Fruit fly (Drosophila melanogaster) whole organism, embryonic: ENCODE data around the gene trbl.

ENCODE experiments used
- BtbVII ChIP-seq: fragments of 200-800 bp; sonication (Bioruptor generic); optimal IDR thresholded peaks from 3 replicates; lab custom pipeline; 2017; ENCODE audit warnings: missing biosample characterization, mild to moderate bottlenecking, missing genetic modification characterization
- CG17612 ChIP-seq: fragments of 200-800 bp; sonication (Bioruptor generic); IDR thresholded peaks from 2 replicates; pipeline ENCODE4 v1.3.6; 2022; ENCODE audit warnings: missing biosample characterization, missing genetic modification characterization
- Dip3 ChIP-seq: fragments of 200-800 bp; sonication (Bioruptor generic); optimal IDR thresholded peaks from 3 replicates; lab custom pipeline; 2016; ENCODE audit warnings: missing biosample characterization, missing genetic modification characterization
- al ChIP-seq: fragments of 200-800 bp; sonication (Bioruptor generic); IDR thresholded peaks from 2 replicates; pipeline ENCODE4 v1.3.6; 2022; ENCODE audit warnings: missing biosample characterization, missing genetic modification characterization
- dmrt11E ChIP-seq: fragments of 200-800 bp; sonication (Bioruptor generic); optimal IDR thresholded peaks from 3 replicates; lab custom pipeline; 2018; ENCODE audit warnings: missing biosample characterization, mild to moderate bottlenecking, missing genetic modification characterization, moderate library complexity
- mld ChIP-seq: fragments of 200-800 bp; sonication (Bioruptor generic); IDR thresholded peaks from 3 replicates; pipeline ENCODE4 v1.3.6; 2022; ENCODE audit warnings: missing biosample characterization, missing genetic modification characterization; ENCODE audit not compliant: partially characterized antibody

dm6 chr3L:20440902-20441429 lies 39.6 kb upstream of the trbl start:
- TF ChIP-seq Dip3 (GFP tag; lab: Kevin White, UChicago) = no peak
- no peak for TF ChIP-seq BtbVII (GFP tag; lab: Kevin White, UChicago)
- no peak for TF ChIP-seq dmrt11E (tag; lab: Kevin White, UChicago)
- TF ChIP-seq CG17612 (GFP tag; lab: Robert Waterston, UW) = no peak
- no peak for TF ChIP-seq al (GFP tag; lab: Robert Waterston, UW)
- TF ChIP-seq mld = no peak
